Worm (Caenorhabditis elegans): ENCODE results near the gene acp-5.

DNA sequence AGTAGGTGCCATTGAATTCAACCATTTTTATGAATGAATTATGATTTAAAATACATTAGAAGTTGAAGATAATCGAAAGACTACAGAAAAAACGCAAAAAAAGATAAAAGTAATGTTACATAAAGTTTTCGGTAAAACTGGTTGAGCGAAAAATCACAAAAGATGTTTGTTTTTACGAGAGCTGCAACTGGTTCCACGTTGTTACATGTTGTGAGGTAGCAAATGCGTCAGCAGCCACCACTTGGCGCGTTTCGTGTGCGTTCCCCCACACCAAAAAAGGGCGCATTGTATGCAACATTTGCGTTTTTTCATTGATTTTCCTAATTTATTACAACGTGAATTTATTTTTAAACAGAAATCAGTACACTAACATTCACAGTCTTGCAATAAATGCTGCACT is 47.1 kb upstream of the acp-5 start, which contains the start of gene gakh-1:
- TF ChIP-seq nhr-76 (tag; optimal IDR thresholded peaks at IDR 0.05) (no peak), lin-13 (GFP tag; optimal IDR thresholded peaks at IDR 0.05) (no peak), ceh-82 (tag; optimal IDR thresholded peaks at IDR 0.05) (no peak), snpc-4 (tag; optimal IDR thresholded peaks at IDR 0.05) (no peak), pha-4 (GFP tag; IDR thresholded peaks at IDR 0.05) (peak; percentile 28; the same call in 1 of the 2 replicates), pha-4 (tag; optimal IDR thresholded peaks at IDR 0.05) (no peak), hlh-30 (tag; optimal IDR thresholded peaks at IDR 0.05; ENCODE audit: insufficient read depth) (peak; percentile 63), hlh-11 (tag; optimal IDR thresholded peaks at IDR 0.05) (peak; percentile 79), unc-39 (tag; optimal IDR thresholded peaks at IDR 0.05) (no peak), F49E8.2 (tag; optimal IDR thresholded peaks at IDR 0.05; ENCODE audit: borderline replicate concordance) (no peak), dve-1 (tag; optimal IDR thresholded peaks at IDR 0.05; ENCODE audit: insufficient read depth) (peak; percentile 73), ztf-11 (tag; optimal IDR thresholded peaks at IDR 0.05) (no peak), aly-2 (tag; optimal IDR thresholded peaks at IDR 0.05) (no peak), duxl-1 (tag; optimal IDR thresholded peaks at IDR 0.05; ENCODE audit: poor library complexity) (no peak)

All from whole organism, L4 larva.